Fruit fly (Drosophila melanogaster): ENCODE results near the gene CG3706.

Gene CG3706

dm6 chrX:948285-948556, 15.9 kb upstream of the CG3706 start (continued):
- no peak for TF ChIP-seq CG11093 (GFP tag; IDR thresholded peaks at IDR 0.05)
- TF ChIP-seq lmd (GFP tag; IDR thresholded peaks at IDR 0.05), result peak; percentile 43; the same call in 1 of the 2 replicates
- TF ChIP-seq CG3847 (GFP tag; IDR thresholded peaks at IDR 0.05), result peak; percentile 27; the same call in 1 of the 2 replicates
- TF ChIP-seq CG6791 (GFP tag; IDR thresholded peaks at IDR 0.05; ENCODE audit: partially characterized antibody), result no peak
- no peak for TF ChIP-seq NC2α (GFP tag; optimal IDR thresholded peaks at IDR 0.05)
- TF ChIP-seq Antp (GFP tag; optimal IDR thresholded peaks at IDR 0.05), result peak; percentile 45
- no peak for TF ChIP-seq jigr1 (GFP tag; IDR thresholded peaks at IDR 0.05)
- no peak for TF ChIP-seq org-1 (GFP tag; optimal IDR thresholded peaks at IDR 0.05)
- TF ChIP-seq Atf6 (GFP tag; IDR thresholded peaks at IDR 0.05), result peak; percentile 50; the same call in 1 of the 2 replicates
- no peak for TF ChIP-seq Hr3 (GFP tag; optimal IDR thresholded peaks at IDR 0.05)
- TF ChIP-seq dati (GFP tag; IDR thresholded peaks at IDR 0.05), result no peak
- TF ChIP-seq CG16779 (GFP tag; IDR thresholded peaks at IDR 0.05), result no peak
- no peak for TF ChIP-seq seq (GFP tag; IDR thresholded peaks at IDR 0.05)
- TF ChIP-seq Hr39 (optimal IDR thresholded peaks at IDR 0.05), result no peak
- TF ChIP-seq CG12744 (GFP tag; optimal IDR thresholded peaks at IDR 0.05), result no peak
- no peak for TF ChIP-seq CG8765 (GFP tag; IDR thresholded peaks at IDR 0.05)
- no peak for TF ChIP-seq onecut (GFP tag; IDR thresholded peaks at IDR 0.05)
- peak; percentile 56; the same call in 1 of the 2 replicates for TF ChIP-seq CG14441 (GFP tag; IDR thresholded peaks at IDR 0.05)
- TF ChIP-seq CG1647 (GFP tag; optimal IDR thresholded peaks at IDR 0.05), result no peak
- no peak for TF ChIP-seq pzg (GFP tag; optimal IDR thresholded peaks at IDR 0.05)
- TF ChIP-seq CG30020 (tag; optimal IDR thresholded peaks at IDR 0.05), result no peak
- TF ChIP-seq fu2 (GFP tag; optimal IDR thresholded peaks at IDR 0.05), result peak; percentile 13
- TF ChIP-seq Dek (tag; optimal IDR thresholded peaks at IDR 0.05), result no peak
- TF ChIP-seq Bgb (GFP tag; IDR thresholded peaks at IDR 0.05; ENCODE audit: partially characterized antibody), result no peak
- TF ChIP-seq wor (GFP tag; IDR thresholded peaks at IDR 0.05), result no peak
- TF ChIP-seq Elba2 (GFP tag; optimal IDR thresholded peaks at IDR 0.05), result no peak
- no peak for TF ChIP-seq usp (GFP tag; optimal IDR thresholded peaks at IDR 0.05)
- TF ChIP-seq Deaf1 (tag; optimal IDR thresholded peaks at IDR 0.05), result no peak
- TF ChIP-seq pho (GFP tag; optimal IDR thresholded peaks at IDR 0.05), result no peak
- no peak for TF ChIP-seq Awh (GFP tag; IDR thresholded peaks at IDR 0.05)
- TF ChIP-seq hkb (optimal IDR thresholded peaks at IDR 0.05), result no peak
- 0 out of 2 replicates have a peak, but pooled peaks have one; percentile 32 for TF ChIP-seq hkb (GFP tag; IDR thresholded peaks at IDR 0.05)
- no peak for TF ChIP-seq CrebB (tag; optimal IDR thresholded peaks at IDR 0.05)
- no peak for TF ChIP-seq p53 (GFP tag; optimal IDR thresholded peaks at IDR 0.05)
- TF ChIP-seq HmgZ (tag; optimal IDR thresholded peaks at IDR 0.05), result peak; percentile 6
- TF ChIP-seq mirr (GFP tag; optimal IDR thresholded peaks at IDR 0.05), result no peak
- TF ChIP-seq CG6254 (GFP tag; optimal IDR thresholded peaks at IDR 0.05), result no peak
- no peak for TF ChIP-seq CG4404 (GFP tag; IDR thresholded peaks at IDR 0.05)
- no peak for TF ChIP-seq vfl (GFP tag; optimal IDR thresholded peaks at IDR 0.05)
- TF ChIP-seq CG7987 (GFP tag; optimal IDR thresholded peaks at IDR 0.05), result no peak
- no peak for TF ChIP-seq az2 (GFP tag; optimal IDR thresholded peaks at IDR 0.05)
- TF ChIP-seq E2f1 (GFP tag; IDR thresholded peaks at IDR 0.05), result no peak
- TF ChIP-seq CG17385 (GFP tag; optimal IDR thresholded peaks at IDR 0.05), result no peak
- TF ChIP-seq lab (GFP tag; optimal IDR thresholded peaks at IDR 0.05), result peak; percentile 57
- TF ChIP-seq CG4707 (GFP tag; optimal IDR thresholded peaks at IDR 0.05), result no peak
- peak; percentile 50; the same call in 1 of the 3 replicates for TF ChIP-seq Aef1 (GFP tag; IDR thresholded peaks at IDR 0.05)
- peak; percentile 4 for TF ChIP-seq lilli (GFP tag; optimal IDR thresholded peaks at IDR 0.05)
- peak; percentile 7 for TF ChIP-seq CG1603 (tag; optimal IDR thresholded peaks at IDR 0.05)
- TF ChIP-seq CG10267 (tag; optimal IDR thresholded peaks at IDR 0.05), result no peak
- no peak for TF ChIP-seq bcd (GFP tag; optimal IDR thresholded peaks at IDR 0.05)
- no peak for TF ChIP-seq Trl (optimal IDR thresholded peaks at IDR 0.05)
- TF ChIP-seq Trl (GFP tag; optimal IDR thresholded peaks at IDR 0.05), result no peak
- no peak for TF ChIP-seq gcm (GFP tag; optimal IDR thresholded peaks at IDR 0.05)
- peak; percentile 20 for TF ChIP-seq gem (tag; optimal IDR thresholded peaks at IDR 0.05)

Measured in whole organism, embryonic.